Fruit fly (Drosophila melanogaster): ENCODE data around the gene CG46320.

Gene CG46320

DNA sequence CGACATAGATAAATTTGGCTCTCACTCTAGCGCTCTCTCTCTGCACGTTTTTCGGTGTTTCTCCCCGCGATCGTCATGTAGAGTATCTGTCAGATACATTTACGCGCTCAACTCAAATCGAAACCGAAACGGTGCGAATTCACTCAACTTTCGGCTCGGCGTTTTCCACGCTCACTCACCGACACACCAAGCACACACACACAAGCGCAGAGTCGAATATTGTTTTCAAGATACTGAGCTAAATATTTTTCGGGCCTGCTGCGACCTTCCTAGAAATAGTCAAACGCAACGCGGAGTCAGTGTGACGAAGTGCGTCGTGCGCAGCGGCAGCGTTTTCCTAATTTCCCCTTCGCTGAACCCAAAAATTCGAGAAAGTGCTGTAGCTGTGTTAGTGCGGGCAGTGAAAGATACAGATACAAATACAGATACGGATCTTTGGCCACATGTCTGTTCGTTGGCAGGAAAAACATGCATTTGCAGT is 9.5 kb upstream of the CG46320 start, which contains the start of gene lin-28 (continued):
- TF ChIP-seq exex (tag; optimal IDR thresholded peaks at IDR 0.05) (no peak), fd64A (GFP tag; optimal IDR thresholded peaks at IDR 0.05) (no peak), E2f2 (GFP tag; IDR thresholded peaks at IDR 0.05) (no peak), Dfd (GFP tag; optimal IDR thresholded peaks at IDR 0.05) (no peak), CG12391 (tag; optimal IDR thresholded peaks at IDR 0.05) (no peak), Dbx (GFP tag; IDR thresholded peaks at IDR 0.05) (no peak), CG4328 (GFP tag; optimal IDR thresholded peaks at IDR 0.05) (no peak), Dip3 (GFP tag; optimal IDR thresholded peaks at IDR 0.05) (no peak), gsb-n (tag; optimal IDR thresholded peaks at IDR 0.05) (peak; percentile 76), CG18599 (GFP tag; optimal IDR thresholded peaks at IDR 0.05) (no peak), CG16863 (GFP tag; optimal IDR thresholded peaks at IDR 0.05) (peak; percentile 5), trem (tag; optimal IDR thresholded peaks at IDR 0.05) (peak; percentile 19), Taf1 (GFP tag; IDR thresholded peaks at IDR 0.05) (no peak), Fer2 (tag; optimal IDR thresholded peaks at IDR 0.05) (no peak), CG2116 (GFP tag; optimal IDR thresholded peaks at IDR 0.05) (no peak), CG12104 (GFP tag; optimal IDR thresholded peaks at IDR 0.05) (no peak), nerfin-2 (GFP tag; IDR thresholded peaks at IDR 0.05; ENCODE audit: partially characterized antibody) (no peak; the same call in 1 of the 2 replicates), ro (GFP tag; IDR thresholded peaks at IDR 0.05) (no peak), Awh (GFP tag; IDR thresholded peaks at IDR 0.05) (0 out of 2 replicates have a peak, but pooled peaks have one; percentile 41), Jarid2 (GFP tag; optimal IDR thresholded peaks at IDR 0.05) (peak; percentile 91), amos (GFP tag; IDR thresholded peaks at IDR 0.05; ENCODE audit: partially characterized antibody) (peak; percentile 67; the same call in 1 of the 2 replicates), Drgx (GFP tag; IDR thresholded peaks at IDR 0.05) (no peak), CG4360 (GFP tag; IDR thresholded peaks at IDR 0.05) (no peak), bab2 (GFP tag; optimal IDR thresholded peaks at IDR 0.05) (no peak), Mad (GFP tag; optimal IDR thresholded peaks at IDR 0.05) (no peak), chn (GFP tag; optimal IDR thresholded peaks at IDR 0.05) (peak; percentile 10), kay (GFP tag; optimal IDR thresholded peaks at IDR 0.05) (no peak), bowl (GFP tag; IDR thresholded peaks at IDR 0.05) (no peak), mirr (GFP tag; optimal IDR thresholded peaks at IDR 0.05) (no peak), klu (GFP tag; IDR thresholded peaks at IDR 0.05) (no peak), CG12219 (GFP tag; optimal IDR thresholded peaks at IDR 0.05) (no peak), Poxn (GFP tag; IDR thresholded peaks at IDR 0.05) (no peak)

DNA sequence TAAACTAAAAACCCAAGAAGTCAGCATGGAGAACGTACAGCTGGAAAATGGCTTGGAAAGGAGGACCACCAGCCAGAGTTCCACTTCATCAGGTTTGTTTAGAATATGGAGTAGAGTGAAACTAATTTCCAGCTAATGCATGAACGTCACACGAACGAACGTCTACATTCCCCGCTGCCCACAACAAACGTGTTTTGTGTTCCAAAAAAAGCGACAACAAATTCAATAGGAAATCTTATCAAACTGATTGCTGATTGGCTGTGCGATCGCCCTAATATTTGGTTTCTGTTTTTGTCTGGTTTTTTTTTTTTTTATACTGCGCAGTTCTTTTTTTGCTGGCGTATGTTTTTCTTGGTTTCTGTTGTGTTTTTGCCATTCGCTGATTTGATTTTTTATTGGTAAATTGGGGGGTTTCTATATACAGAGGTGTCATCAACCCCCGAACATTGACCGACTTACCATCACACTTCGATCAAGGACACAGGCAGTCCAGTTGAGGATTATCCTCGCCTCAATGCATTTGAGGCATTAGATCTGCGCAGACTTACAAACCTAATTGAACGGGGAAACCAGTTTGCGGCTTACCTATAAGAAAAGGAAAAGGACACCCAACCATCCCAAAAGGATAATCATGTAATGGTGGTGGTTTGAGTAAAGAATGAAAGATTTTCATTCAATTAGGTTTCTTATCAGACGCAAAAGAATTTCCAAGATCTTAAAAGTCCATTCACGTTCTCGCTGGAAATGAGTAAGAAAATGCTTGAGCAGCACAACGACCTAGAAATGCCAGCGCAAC is 8.8 kb upstream of the CG46320 start:
- TF ChIP-seq rib (GFP tag; IDR thresholded peaks at IDR 0.05) (peak; percentile 68; the same call in 1 of the 2 replicates), pros (GFP tag; optimal IDR thresholded peaks at IDR 0.05) (peak; percentile 97), CG15479 (GFP tag; optimal IDR thresholded peaks at IDR 0.05) (peak; percentile 76), Nf-YB (GFP tag; optimal IDR thresholded peaks at IDR 0.05) (peak; percentile 91), grn (GFP tag; optimal IDR thresholded peaks at IDR 0.05) (peak; percentile 67), CG14441 (GFP tag; IDR thresholded peaks at IDR 0.05) (peak; percentile 42; the same call in 1 of the 2 replicates), CG10267 (tag; optimal IDR thresholded peaks at IDR 0.05) (no peak), sqz (GFP tag; optimal IDR thresholded peaks at IDR 0.05) (peak; percentile 87), HHEX (GFP tag; optimal IDR thresholded peaks at IDR 0.05) (no peak), Stat92E (GFP tag; optimal IDR thresholded peaks at IDR 0.05) (peak in 1 of 3 experiments; percentile 21), CG13624 (GFP tag; optimal IDR thresholded peaks at IDR 0.05) (peak; percentile 85), CG8765 (GFP tag; IDR thresholded peaks at IDR 0.05) (0 out of 2 replicates have a peak, but pooled peaks have one; percentile 3), CG7839 (tag; optimal IDR thresholded peaks at IDR 0.05) (peak; percentile 5), dimm (GFP tag; IDR thresholded peaks at IDR 0.05) (no peak), Gsc (GFP tag; IDR thresholded peaks at IDR 0.05) (no peak), Elba2 (GFP tag; optimal IDR thresholded peaks at IDR 0.05) (peak; percentile 83), CG15514 (GFP tag; optimal IDR thresholded peaks at IDR 0.05) (no peak), CG16815 (GFP tag; optimal IDR thresholded peaks at IDR 0.05) (no peak)
